Fruit fly (Drosophila melanogaster): Measurements from ENCODE around the gene CG5516.

CG5516 gene

dm6 chr3R:16010009-16010505 is 46.4 kb downstream of the CG5516 start:
- no peak for TF ChIP-seq Eip93F (GFP tag; optimal IDR thresholded peaks at IDR 0.05)
- no peak for TF ChIP-seq CG6854 (GFP tag; optimal IDR thresholded peaks at IDR 0.05)
- no peak for TF ChIP-seq OdsH (GFP tag; optimal IDR thresholded peaks at IDR 0.05)
- no peak for TF ChIP-seq svp (GFP tag)
- TF ChIP-seq CG8119 (GFP tag; IDR thresholded peaks at IDR 0.05): no peak
- TF ChIP-seq CG4318 (GFP tag; optimal IDR thresholded peaks at IDR 0.05): no peak

- TF ChIP-seq Hr4 (GFP tag; optimal IDR thresholded peaks at IDR 0.05) (no peak), esn (GFP tag; optimal IDR thresholded peaks at IDR 0.05) (no peak), vri (GFP tag; optimal IDR thresholded peaks at IDR 0.05) (peak; percentile 72), Sox102F (GFP tag; optimal IDR thresholded peaks at IDR 0.05) (no peak), fkh (GFP tag; optimal IDR thresholded peaks at IDR 0.05) (peak; percentile 58), Gug (GFP tag; IDR thresholded peaks at IDR 0.05) (no peak)
Observed at dm6 chr3R:16011698-16012332, 48.1 kb downstream of the CG5516 start.

dm6 chr3R:16013580-16013979 is 49.9 kb downstream of the CG5516 start:
- TF ChIP-seq Sox14 (GFP tag; optimal IDR thresholded peaks at IDR 0.05) (no peak), CG8119 (GFP tag; IDR thresholded peaks at IDR 0.05) (no peak), Sox102F (GFP tag; optimal IDR thresholded peaks at IDR 0.05) (no peak), fkh (GFP tag; optimal IDR thresholded peaks at IDR 0.05) (no peak), CG6276 (GFP tag; optimal IDR thresholded peaks at IDR 0.05) (no peak), esn (GFP tag; optimal IDR thresholded peaks at IDR 0.05) (no peak), Met (GFP tag; optimal IDR thresholded peaks at IDR 0.05) (no peak), CG34406 (GFP tag; optimal IDR thresholded peaks at IDR 0.05) (no peak), dsx (GFP tag; optimal IDR thresholded peaks at IDR 0.05; ENCODE audit: poor library complexity, severe bottlenecking) (no peak), CG8319 (GFP tag; optimal IDR thresholded peaks at IDR 0.05) (no peak), CG11902 (GFP tag; optimal IDR thresholded peaks at IDR 0.05) (no peak), Eip78C (GFP tag) (no peak), pdm3 (GFP tag; optimal IDR thresholded peaks at IDR 0.05) (no peak), CG10669 (GFP tag; optimal IDR thresholded peaks at IDR 0.05) (no peak), dac (GFP tag; optimal IDR thresholded peaks at IDR 0.05) (no peak), lz (GFP tag; optimal IDR thresholded peaks at IDR 0.05) (no peak), CG4318 (GFP tag; optimal IDR thresholded peaks at IDR 0.05) (no peak), Hr38 (GFP tag; optimal IDR thresholded peaks at IDR 0.05) (no peak), Hr4 (GFP tag; optimal IDR thresholded peaks at IDR 0.05) (no peak)

Data from whole organism, prepupa.